Worm (Caenorhabditis elegans) whole organism, L1 larva: ENCODE measurements around the gene srd-17.

ENCODE experiments used
- C16A3.4 ChIP-seq: fragments of 150-350 bp; optimal IDR thresholded peaks from 2 replicates; lab custom pipeline; 2014; ENCODE audit warnings: missing biosample characterization, missing genetic modification characterization
- F16B12.6 ChIP-seq: fragments of 150-350 bp; optimal IDR thresholded peaks from 2 replicates; lab custom pipeline; 2014; ENCODE audit warnings: missing biosample characterization, missing genetic modification characterization
- Y116A8C.19 ChIP-seq: sonication (generic microtip); optimal IDR thresholded peaks from 2 replicates; lab custom pipeline; 2016; ENCODE audit warnings: missing compliant biosample characterization, missing genetic modification characterization, borderline replicate concordance
- aha-1 ChIP-seq: fragments of 150-350 bp; optimal IDR thresholded peaks from 2 replicates; lab custom pipeline; 2014; ENCODE audit warnings: missing biosample characterization, missing genetic modification characterization
- aly-2 ChIP-seq: fragments of 150-350 bp; optimal IDR thresholded peaks from 2 replicates; lab custom pipeline; 2014; ENCODE audit warnings: missing biosample characterization, missing genetic modification characterization
- blmp-1 ChIP-seq: fragments of 150-350 bp; optimal IDR thresholded peaks from 2 replicates; lab custom pipeline; 2014; ENCODE audit warnings: missing biosample characterization, missing genetic modification characterization
- ceh-63 ChIP-seq: fragments of 200-800 bp; sonication (Bioruptor generic); optimal IDR thresholded peaks from 2 replicates; lab custom pipeline; 2018; ENCODE audit warnings: mild to moderate bottlenecking, missing genetic modification characterization, missing compliant biosample characterization
- ceh-82 ChIP-seq, 3 experiments: fragments of 150-350 bp in 1 of 3; sonication (generic microtip) in 2 of 3; optimal IDR thresholded peaks; 2 replicates each; lab custom pipeline; 2014 to 2017; ENCODE audit warnings: missing biosample characterization in 3 of 3, missing genetic modification characterization in 3 of 3
- ceh-88 ChIP-seq: fragments of 200-800 bp; sonication (Bioruptor generic); IDR thresholded peaks from 2 replicates; pipeline ENCODE4 v1.3.6; 2022; ENCODE audit warnings: missing genetic modification characterization, missing compliant biosample characterization
- dpl-1 ChIP-seq, 3 experiments: fragments of 150-350 bp in 2 of 3; sonication (generic microtip) in 1 of 3; optimal IDR thresholded peaks; 2 replicates each; lab custom pipeline; 2014 to 2017; ENCODE audit warnings: missing biosample characterization in 3 of 3, missing genetic modification characterization in 3 of 3, missing genetic modification reagents in 3 of 3
- efl-1 ChIP-seq, 4 experiments: fragments of 150-350 bp; optimal IDR thresholded peaks in 3 of 4; peaks in 1 of 4; 1 replicate in 1 of 4; 2 replicates in 3 of 4; lab custom pipeline; 2014; ENCODE audit warnings: missing biosample characterization in 2 of 4, missing genetic modification characterization in 2 of 4, missing genetic modification reagents in 2 of 4
- egl-27 ChIP-seq, 2 experiments: fragments of 150-350 bp in 1 of 2; sonication (generic microtip); optimal IDR thresholded peaks; 3 replicates each; lab custom pipeline; 2017 to 2018; ENCODE audit warnings: missing biosample characterization in 2 of 2, missing genetic modification characterization in 2 of 2, missing genetic modification reagents in 2 of 2
- fkh-4 ChIP-seq: sonication (generic microtip); optimal IDR thresholded peaks from 2 replicates; lab custom pipeline; 2016; ENCODE audit warnings: missing compliant biosample characterization, missing genetic modification characterization, borderline replicate concordance
- fkh-8 ChIP-seq: sonication (generic microtip); optimal IDR thresholded peaks from 2 replicates; lab custom pipeline; 2016; ENCODE audit warnings: mild to moderate bottlenecking, missing genetic modification characterization, missing compliant biosample characterization
- irx-1 ChIP-seq: sonication (generic microtip); optimal IDR thresholded peaks from 2 replicates; lab custom pipeline; 2016; ENCODE audit warnings: missing genetic modification characterization, missing compliant biosample characterization
- lin-15B ChIP-seq: fragments of 150-350 bp; sonication (generic microtip); optimal IDR thresholded peaks from 3 replicates; lab custom pipeline; 2014; ENCODE audit warnings: missing biosample characterization, missing genetic modification characterization
- lin-35 ChIP-seq, 2 experiments: fragments of 150-350 bp; optimal IDR thresholded peaks; 2 replicates each; lab custom pipeline; 2014; ENCODE audit warnings: missing biosample characterization in 2 of 2, missing genetic modification characterization in 2 of 2, missing genetic modification reagents in 2 of 2
- lsy-2 ChIP-seq, 2 experiments: fragments of 150-350 bp; optimal IDR thresholded peaks; 2 replicates each; lab custom pipeline; 2014; ENCODE audit warnings: missing biosample characterization in 2 of 2, missing genetic modification characterization in 2 of 2
- mdl-1 ChIP-seq, 2 experiments: fragments of 150-350 bp; optimal IDR thresholded peaks; 2 replicates each; lab custom pipeline; 2014 to 2017; ENCODE audit warnings: missing biosample characterization in 2 of 2, missing genetic modification characterization in 2 of 2, inconsistent platforms in 1 of 2
- nhr-20 ChIP-seq: sonication (generic microtip); optimal IDR thresholded peaks from 2 replicates; lab custom pipeline; 2016; ENCODE audit warnings: mild to moderate bottlenecking, missing genetic modification characterization, missing compliant biosample characterization
- nhr-237 ChIP-seq: fragments of 150-350 bp; optimal IDR thresholded peaks from 2 replicates; lab custom pipeline; 2014; ENCODE audit warnings: missing biosample characterization, missing genetic modification characterization
- nhr-71 ChIP-seq: sonication (generic microtip); optimal IDR thresholded peaks from 2 replicates; lab custom pipeline; 2016; ENCODE audit warnings: mild to moderate bottlenecking, missing genetic modification characterization, moderate library complexity, missing compliant biosample characterization
- nhr-84 ChIP-seq: sonication (generic microtip); optimal IDR thresholded peaks from 2 replicates; lab custom pipeline; 2017; ENCODE audit warnings: missing biosample characterization, missing genetic modification characterization
- nhr-85 ChIP-seq: sonication (generic microtip); peaks from one replicate; lab custom pipeline; 2016; ENCODE audit warnings: missing genetic modification characterization, inconsistent platforms, missing compliant biosample characterization
- nhr-90 ChIP-seq: sonication (generic microtip); optimal IDR thresholded peaks from 2 replicates; lab custom pipeline; 2016; ENCODE audit warnings: mild to moderate bottlenecking, missing genetic modification characterization, missing compliant biosample characterization; ENCODE audit not compliant: poor library complexity
- pag-3 ChIP-seq: sonication (generic microtip); optimal IDR thresholded peaks from 2 replicates; lab custom pipeline; 2017; ENCODE audit warnings: missing genetic modification characterization, mild to moderate bottlenecking, missing compliant biosample characterization, antibody characterized with exemption, borderline replicate concordance; ENCODE audit not compliant: insufficient read depth
- rnt-1 ChIP-seq: sonication (generic microtip); optimal IDR thresholded peaks from 2 replicates; lab custom pipeline; 2016; ENCODE audit warnings: mild to moderate bottlenecking, missing genetic modification characterization, moderate library complexity, missing compliant biosample characterization
- snu-23 ChIP-seq: sonication (generic microtip); optimal IDR thresholded peaks from 2 replicates; lab custom pipeline; 2016; ENCODE audit warnings: missing genetic modification characterization, missing compliant biosample characterization
- sptf-1 ChIP-seq: fragments of 150-350 bp; optimal IDR thresholded peaks from 2 replicates; lab custom pipeline; 2014; ENCODE audit warnings: missing biosample characterization, missing genetic modification characterization
- sup-37 ChIP-seq: fragments of 200-800 bp; sonication (Bioruptor generic); optimal IDR thresholded peaks from 2 replicates; lab custom pipeline; 2018; ENCODE audit warnings: mild to moderate bottlenecking, missing genetic modification characterization, missing compliant biosample characterization
- unc-130 ChIP-seq: fragments of 150-350 bp; optimal IDR thresholded peaks from 2 replicates; lab custom pipeline; 2017; ENCODE audit warnings: missing biosample characterization, missing genetic modification characterization, inconsistent platforms
- unc-98 ChIP-seq: fragments of 200-800 bp; sonication (Bioruptor generic); IDR thresholded peaks from 2 replicates; pipeline ENCODE4 v1.3.6; 2022; ENCODE audit warnings: missing genetic modification characterization, missing compliant biosample characterization
- ztf-4 ChIP-seq: fragments of 150-350 bp; optimal IDR thresholded peaks from 2 replicates; lab custom pipeline; 2014; ENCODE audit warnings: missing biosample characterization, missing genetic modification characterization

The srd-17 gene

ce11 chrV:13462974-13463373, 30.5 kb upstream of the srd-17 start, which contains the start of gene frm-10 (continued):
- TF ChIP-seq mdl-1 (tag; optimal IDR thresholded peaks at IDR 0.05; lab: Kevin White, UChicago) (peak in 1 of 2 experiments; percentile 84), nhr-85 (tag; lab: Kevin White, UChicago) (peak; percentile 70), ceh-88 (no peak), nhr-237 (tag; lab: Kevin White, UChicago) (peak; percentile 24), nhr-71 (tag; lab: Kevin White, UChicago) (peak; percentile 83), unc-98 (GFP tag; lab: Robert Waterston, UW) (no peak), C16A3.4 (peak; percentile 10), nhr-90 (tag; lab: Kevin White, UChicago) (peak; percentile 22), ceh-82 (tag; optimal IDR thresholded peaks at IDR 0.05; lab: Kevin White, UChicago) (peak; percentile 47 to 63 (median 58))
- TF ChIP-seq, all 84 proteins: peak for 40

ce11 chrV:13459323-13459722, 26.8 kb upstream of the srd-17 start, which contains the start of gene bath-39:
Gene bath-39 (plus strand): TSS chrV:13459459.
- TF ChIP-seq aly-2 (no peak), efl-1 (optimal IDR thresholded peaks at IDR 0.05; lab: Kevin White, UChicago) (peak in 1 of 2 experiments; percentile 28), efl-1 (GFP tag; optimal IDR thresholded peaks at IDR 0.05 in 1 of 2; lab: Kevin White, UChicago) (peak; percentile 19 to 84), ceh-82 (tag; optimal IDR thresholded peaks at IDR 0.05; lab: Kevin White, UChicago) (no peak), blmp-1 (tag; lab: Kevin White, UChicago) (peak; percentile 22), snu-23 (GFP tag; lab: Kevin White, UChicago) (peak; percentile 28), rnt-1 (tag; lab: Kevin White, UChicago) (peak; percentile 32), lin-35 (GFP tag; optimal IDR thresholded peaks at IDR 0.05; lab: Kevin White, UChicago) (peak; percentile 18 to 35), lin-15B (tag; lab: Kevin White, UChicago) (peak; percentile 1), pag-3 (tag; lab: Kevin White, UChicago) (no peak), nhr-85 (tag; lab: Kevin White, UChicago) (no peak), sup-37 (GFP tag; lab: Kevin White, UChicago) (no peak), lsy-2 (tag; optimal IDR thresholded peaks at IDR 0.05; lab: Kevin White, UChicago) (peak in 1 of 2 experiments; percentile 40), dpl-1 (GFP tag; optimal IDR thresholded peaks at IDR 0.05; lab: Kevin White, UChicago) (peak in 2 of 3 experiments; percentile 19 to 48), nhr-84 (tag; lab: Kevin White, UChicago) (no peak), F16B12.6 (tag; lab: Kevin White, UChicago) (peak; percentile 81)

ce11 chrV:13457858-13458257, 25.3 kb upstream of the srd-17 start, which contains the start of gene F25H9.2:
Gene F25H9.2 (plus strand): TSS chrV:13458083.
- no peak for TF ChIP-seq Y116A8C.19 (tag; lab: Kevin White, UChicago)
- peak; percentile 25 for TF ChIP-seq nhr-71 (tag; lab: Kevin White, UChicago)
- TF ChIP-seq dpl-1 (GFP tag; optimal IDR thresholded peaks at IDR 0.05; lab: Kevin White, UChicago) = peak in 2 of 3 experiments; percentile 55 to 61
- peak; percentile 90 for TF ChIP-seq F16B12.6 (tag; lab: Kevin White, UChicago)
- TF ChIP-seq fkh-4 (tag; lab: Kevin White, UChicago) = no peak
- TF ChIP-seq aly-2 = no peak
- TF ChIP-seq blmp-1 (tag; lab: Kevin White, UChicago) = peak; percentile 26
- TF ChIP-seq ceh-82 (tag; optimal IDR thresholded peaks at IDR 0.05; lab: Kevin White, UChicago) = peak in 1 of 3 experiments; percentile 8
- no peak for TF ChIP-seq sptf-1 (tag; lab: Kevin White, UChicago)
- TF ChIP-seq mdl-1 (tag; optimal IDR thresholded peaks at IDR 0.05; lab: Kevin White, UChicago) = peak in 1 of 2 experiments; percentile 2
- TF ChIP-seq sup-37 (GFP tag; lab: Kevin White, UChicago) = no peak
- peak; percentile 47 for TF ChIP-seq unc-130 (tag; lab: Kevin White, UChicago)
- TF ChIP-seq C16A3.4 = peak; percentile 46
- no peak for TF ChIP-seq fkh-8 (tag; lab: Kevin White, UChicago)
- TF ChIP-seq lsy-2 (tag; optimal IDR thresholded peaks at IDR 0.05; lab: Kevin White, UChicago) = peak; percentile 20 to 45
- TF ChIP-seq rnt-1 (tag; lab: Kevin White, UChicago) = peak; percentile 29
- TF ChIP-seq lin-35 (GFP tag; optimal IDR thresholded peaks at IDR 0.05; lab: Kevin White, UChicago) = peak; percentile 26 to 59
- TF ChIP-seq ztf-4 (tag; lab: Kevin White, UChicago) = no peak
- peak; percentile 5 to 37 for TF ChIP-seq efl-1 (optimal IDR thresholded peaks at IDR 0.05; lab: Kevin White, UChicago)
- TF ChIP-seq efl-1 (GFP tag; optimal IDR thresholded peaks at IDR 0.05 in 1 of 2; lab: Kevin White, UChicago) = peak; percentile 36 to 43
- no peak for TF ChIP-seq irx-1 (tag; lab: Kevin White, UChicago)
- TF ChIP-seq snu-23 (GFP tag; lab: Kevin White, UChicago) = peak; percentile 47

ce11 chrV:13455448-13455847, 22.9 kb upstream of the srd-17 start, which contains the start of gene lurp-3:
Gene lurp-3 (plus strand): TSS chrV:13455748.
- TF ChIP-seq aha-1 (tag; lab: Kevin White, UChicago) (no peak), lin-35 (GFP tag; optimal IDR thresholded peaks at IDR 0.05; lab: Kevin White, UChicago) (no peak), ceh-63 (no peak), aly-2 (no peak), nhr-20 (tag; lab: Kevin White, UChicago) (no peak), egl-27 (tag; optimal IDR thresholded peaks at IDR 0.05; lab: Kevin White, UChicago) (no peak)
- TF ChIP-seq, all 84 proteins: peak for 0
